Fruit fly (Drosophila melanogaster): ENCODE results near the gene Ten-m.

dm6 chr3L:22405366-22405765 lies 2.3 kb downstream of the Ten-m start:
- TF ChIP-seq h (optimal IDR thresholded peaks at IDR 0.05) (no peak), Myc (optimal IDR thresholded peaks at IDR 0.05) (no peak), Sin3A (optimal IDR thresholded peaks at IDR 0.05) (no peak), ttk (optimal IDR thresholded peaks at IDR 0.05) (no peak)

All from Kc167 (cell line).